Worm (Caenorhabditis elegans) whole organism, late embryonic: Measurements from ENCODE around the gene F22E5.6.
A peak's percentile ranks its signal among the peaks of the same experiment; 100 is the strongest.

Source experiments
- C38D4.7 ChIP-seq: fragments of 200-800 bp; sonication (Bioruptor generic); optimal IDR thresholded peaks from 2 replicates; lab custom pipeline; 2018; ENCODE audit warnings: mild to moderate bottlenecking, missing genetic modification characterization, moderate library complexity, missing compliant biosample characterization
- F13H6.1 ChIP-seq: sonication (generic microtip); optimal IDR thresholded peaks from 2 replicates; lab custom pipeline; 2016; ENCODE audit warnings: missing genetic modification characterization, missing compliant biosample characterization
- K02D7.2 ChIP-seq: sonication (generic microtip); optimal IDR thresholded peaks from 2 replicates; lab custom pipeline; 2017; ENCODE audit warnings: mild to moderate bottlenecking, missing genetic modification characterization, missing compliant biosample characterization
- T23F11.4 ChIP-seq: fragments of 200-800 bp; sonication (Bioruptor generic); optimal IDR thresholded peaks from 2 replicates; lab custom pipeline; 2018; ENCODE audit warnings: mild to moderate bottlenecking, missing genetic modification characterization, missing compliant biosample characterization
- Y22D7AL.16 ChIP-seq: sonication (generic microtip); optimal IDR thresholded peaks from 2 replicates; lab custom pipeline; 2016; ENCODE audit warnings: missing genetic modification characterization, missing compliant biosample characterization
- ceh-14 ChIP-seq: sonication (generic microtip); optimal IDR thresholded peaks from 2 replicates; lab custom pipeline; 2016; ENCODE audit warnings: missing genotype, missing genetic modification characterization, missing compliant biosample characterization
- ceh-19 ChIP-seq: fragments of 200-800 bp; sonication (Bioruptor generic); optimal IDR thresholded peaks from 2 replicates; lab custom pipeline; 2018; ENCODE audit warnings: mild to moderate bottlenecking, missing genetic modification characterization, missing compliant biosample characterization
- ceh-2 ChIP-seq: sonication (generic microtip); optimal IDR thresholded peaks from 2 replicates; lab custom pipeline; 2016; ENCODE audit warnings: missing genotype, missing genetic modification characterization, missing compliant biosample characterization
- ceh-22 ChIP-seq: sonication (generic microtip); optimal IDR thresholded peaks from 2 replicates; lab custom pipeline; 2017; ENCODE audit warnings: missing biosample characterization, missing genetic modification characterization
- ceh-48 ChIP-seq: sonication (generic microtip); optimal IDR thresholded peaks from 2 replicates; lab custom pipeline; 2016; ENCODE audit warnings: missing genetic modification characterization, inconsistent platforms, missing compliant biosample characterization
- ceh-6 ChIP-seq: fragments of 200-800 bp; sonication (Bioruptor generic); optimal IDR thresholded peaks from 2 replicates; lab custom pipeline; 2018; ENCODE audit warnings: mild to moderate bottlenecking, missing genetic modification characterization, missing compliant biosample characterization
- che-1 ChIP-seq: sonication (generic microtip); optimal IDR thresholded peaks from 2 replicates; lab custom pipeline; 2016; ENCODE audit warnings: mild to moderate bottlenecking, missing genetic modification characterization, missing compliant biosample characterization
- elt-4 ChIP-seq: sonication (generic microtip); optimal IDR thresholded peaks from 2 replicates; lab custom pipeline; 2016; ENCODE audit warnings: missing genetic modification characterization, missing compliant biosample characterization
- ets-4 ChIP-seq: sonication (generic microtip); optimal IDR thresholded peaks from 2 replicates; lab custom pipeline; 2016; ENCODE audit warnings: missing genetic modification characterization, missing compliant biosample characterization
- gmeb-2 ChIP-seq: sonication (generic microtip); optimal IDR thresholded peaks from 2 replicates; lab custom pipeline; 2016; ENCODE audit warnings: missing genetic modification characterization, inconsistent platforms, missing compliant biosample characterization
- hlh-6 ChIP-seq: sonication (generic microtip); optimal IDR thresholded peaks from 2 replicates; lab custom pipeline; 2016; ENCODE audit warnings: missing genotype, missing genetic modification characterization, missing compliant biosample characterization
- hlh-8 ChIP-seq: sonication (generic microtip); optimal IDR thresholded peaks from 2 replicates; lab custom pipeline; 2016; ENCODE audit warnings: missing genotype, missing genetic modification characterization, missing compliant biosample characterization
- madf-2 ChIP-seq: sonication (generic microtip); optimal IDR thresholded peaks from 2 replicates; lab custom pipeline; 2017; ENCODE audit warnings: missing genetic modification characterization, missing compliant biosample characterization
- nfya-1 ChIP-seq: sonication (generic microtip); optimal IDR thresholded peaks from 2 replicates; lab custom pipeline; 2017; ENCODE audit warnings: missing genetic modification characterization, mild to moderate bottlenecking, missing compliant biosample characterization, antibody characterized with exemption, moderate library complexity
- pat-9 ChIP-seq: fragments of 200-800 bp; sonication (Bioruptor generic); optimal IDR thresholded peaks from 2 replicates; lab custom pipeline; 2018; ENCODE audit warnings: mild to moderate bottlenecking, missing genetic modification characterization, moderate library complexity, missing compliant biosample characterization
- pax-1 ChIP-seq: fragments of 150-350 bp; optimal IDR thresholded peaks from 2 replicates; lab custom pipeline; 2014; ENCODE audit warnings: missing biosample characterization, missing genetic modification characterization
- sox-4 ChIP-seq: sonication (generic microtip); optimal IDR thresholded peaks from 2 replicates; lab custom pipeline; 2017; ENCODE audit warnings: mild to moderate bottlenecking, missing genetic modification characterization, inconsistent platforms, missing compliant biosample characterization
- syd-9 ChIP-seq: sonication (generic microtip); optimal IDR thresholded peaks from 2 replicates; lab custom pipeline; 2016; ENCODE audit warnings: mild to moderate bottlenecking, missing genetic modification characterization, moderate library complexity, missing compliant biosample characterization
- tbx-2 ChIP-seq: sonication (generic microtip); optimal IDR thresholded peaks from 2 replicates; lab custom pipeline; 2016; ENCODE audit warnings: missing genetic modification characterization, missing compliant biosample characterization
- ttx-3 ChIP-seq: sonication (generic microtip); optimal IDR thresholded peaks from 2 replicates; lab custom pipeline; 2016; ENCODE audit warnings: missing genetic modification reagents, missing genetic modification characterization, missing compliant biosample characterization
- unc-42 ChIP-seq: sonication (generic microtip); optimal IDR thresholded peaks from 2 replicates; lab custom pipeline; 2016; ENCODE audit warnings: missing genotype, missing genetic modification characterization, missing compliant biosample characterization
- unc-55 ChIP-seq: sonication (generic microtip); optimal IDR thresholded peaks from 2 replicates; lab custom pipeline; 2017; ENCODE audit warnings: missing biosample characterization, missing genetic modification reagents, missing genetic modification characterization
- unc-86 ChIP-seq: sonication (generic microtip); optimal IDR thresholded peaks from 2 replicates; lab custom pipeline; 2016; ENCODE audit warnings: missing genetic modification characterization, missing compliant biosample characterization
- zip-5 ChIP-seq: sonication (generic microtip); optimal IDR thresholded peaks from 2 replicates; lab custom pipeline; 2016; ENCODE audit warnings: missing genetic modification characterization, missing compliant biosample characterization

Gene F22E5.6

DNA sequence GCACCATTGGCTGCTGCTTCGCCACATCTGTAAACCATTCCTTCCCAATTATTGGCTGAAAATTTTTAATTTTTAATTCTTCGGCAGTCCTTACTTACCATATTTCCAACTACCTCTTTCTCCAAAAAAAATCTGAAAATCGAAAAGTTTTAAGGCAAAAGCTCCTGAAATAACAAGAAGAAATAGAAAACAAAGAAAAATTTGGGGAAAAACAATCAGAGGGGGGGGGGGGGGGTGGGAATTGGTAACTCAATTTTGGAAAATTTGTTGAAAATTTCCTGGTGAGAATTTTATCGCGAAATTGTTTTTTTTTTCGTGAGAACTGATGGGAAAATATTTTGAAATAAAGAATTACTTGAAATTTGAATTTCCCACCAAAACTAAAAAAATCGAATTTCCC lies 42.8 kb downstream of the F22E5.6 start, which contains the start of gene set-11:
set-11 (minus strand) TSS at position 101 of the 400 bp plus-strand sequence.
- TF ChIP-seq hlh-8 (tag; lab: Kevin White, UChicago), result no peak
- no peak for TF ChIP-seq elt-4
- no peak for TF ChIP-seq ceh-22 (tag; lab: Kevin White, UChicago)
- no peak for TF ChIP-seq gmeb-2 (tag; lab: Kevin White, UChicago)
- TF ChIP-seq ceh-14 (tag; lab: Kevin White, UChicago), result no peak
- TF ChIP-seq unc-86 (tag; lab: Kevin White, UChicago), result no peak
- TF ChIP-seq ttx-3 (tag; lab: Kevin White, UChicago), result no peak
- TF ChIP-seq F13H6.1, result no peak
- no peak for TF ChIP-seq sox-4 (tag; lab: Kevin White, UChicago)
- TF ChIP-seq hlh-6 (tag; lab: Kevin White, UChicago), result no peak
- TF ChIP-seq Y22D7AL.16 (tag; lab: Kevin White, UChicago), result no peak
- TF ChIP-seq pax-1, result no peak
- TF ChIP-seq ceh-48 (tag; lab: Kevin White, UChicago), result no peak
- TF ChIP-seq zip-5 (tag; lab: Kevin White, UChicago), result no peak
- TF ChIP-seq C38D4.7 (GFP tag; lab: Kevin White, UChicago), result no peak

DNA sequence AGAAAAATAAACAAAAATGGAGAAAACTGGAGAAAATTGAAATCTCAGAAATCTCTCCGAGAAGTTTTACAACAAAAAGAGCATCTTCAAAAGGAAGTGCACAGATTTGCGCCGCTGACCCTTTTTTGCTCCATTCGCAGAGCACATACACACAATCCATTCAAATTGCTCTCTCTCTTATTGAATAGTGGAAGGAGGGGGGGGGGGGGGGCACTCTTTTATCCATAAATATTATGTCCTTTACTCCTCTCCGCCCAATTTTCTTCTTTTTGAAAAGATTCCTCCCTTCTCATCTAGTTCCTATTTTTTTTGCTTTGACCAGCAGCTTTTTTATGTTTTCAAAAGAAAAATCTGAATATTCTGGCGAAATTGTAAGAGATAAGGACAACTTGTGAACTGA lies 45.4 kb downstream of the F22E5.6 start:
- TF ChIP-seq unc-42 (tag; lab: Kevin White, UChicago), result peak; percentile 46
- no peak for TF ChIP-seq zip-5 (tag; lab: Kevin White, UChicago)
- no peak for TF ChIP-seq C38D4.7 (GFP tag; lab: Kevin White, UChicago)
- TF ChIP-seq, all 69 proteins: peak for 1

DNA sequence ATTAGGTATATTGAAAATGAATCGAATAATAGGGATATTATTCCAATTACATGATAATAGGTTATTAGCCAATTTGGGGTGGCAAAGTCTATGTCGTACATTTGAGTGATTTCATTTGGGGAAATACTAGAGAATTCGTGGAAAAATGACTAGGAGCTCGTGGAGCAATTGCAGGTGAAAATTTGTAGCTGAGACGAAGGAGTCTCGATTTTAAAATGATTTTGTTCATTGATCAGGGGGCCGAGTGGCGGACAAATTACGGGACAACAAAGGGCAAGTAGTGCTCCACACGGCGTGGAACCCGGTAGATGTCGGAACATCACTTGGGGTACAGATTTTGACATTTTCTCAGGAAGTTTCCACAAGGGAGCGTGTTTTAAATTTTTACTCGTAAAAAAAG lies 48.7 kb downstream of the F22E5.6 start, which contains the start of gene sri-62:
sri-62 (minus strand) TSS at position 101 of the 400 bp plus-strand sequence.
- TF ChIP-seq ceh-14 (tag; lab: Kevin White, UChicago) (no peak), ets-4 (tag; lab: Kevin White, UChicago) (no peak), T23F11.4 (GFP tag; lab: Kevin White, UChicago) (no peak), nfya-1 (tag; lab: Kevin White, UChicago) (no peak), ceh-19 (no peak)
- TF ChIP-seq, all 69 proteins: peak for 0

DNA sequence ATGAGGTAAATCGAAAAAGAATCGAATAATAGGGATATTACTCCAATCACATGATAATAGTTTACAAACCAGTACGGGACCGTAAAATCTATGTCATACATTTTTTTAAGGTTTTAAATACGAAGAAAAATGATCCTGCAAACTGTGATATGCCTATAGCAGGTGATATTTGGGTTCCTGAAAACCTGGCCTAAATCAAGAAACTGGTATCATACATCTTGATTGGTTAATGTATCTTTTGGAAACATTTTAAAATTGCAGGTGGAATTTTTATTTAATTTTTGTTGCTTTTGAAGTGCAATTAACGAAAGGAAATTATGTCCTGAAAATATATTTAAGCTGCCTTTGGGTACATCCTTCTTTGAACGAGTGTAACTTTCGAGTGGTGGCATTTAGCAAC lies 50.6 kb downstream of the F22E5.6 start, which contains the start of gene sri-61:
sri-61 (minus strand) TSS at position 101 of the 400 bp plus-strand sequence.
- TF ChIP-seq tbx-2 (tag; lab: Kevin White, UChicago) (no peak), pat-9 (tag; lab: Kevin White, UChicago) (no peak), unc-55 (no peak), madf-2 (tag; lab: Kevin White, UChicago) (no peak), K02D7.2 (tag; lab: Kevin White, UChicago) (no peak), ceh-2 (no peak), che-1 (tag; lab: Kevin White, UChicago) (no peak), ceh-6 (no peak), syd-9 (tag; lab: Kevin White, UChicago) (no peak)
